Worm (Caenorhabditis elegans): Measurements from ENCODE around the gene srx-36.

ce11 chrV:7136859-7137258 is 6.0 kb upstream of the srx-36 start:
- TF ChIP-seq pros-1 (tag; optimal IDR thresholded peaks at IDR 0.05) (no peak), rnt-1 (tag; optimal IDR thresholded peaks at IDR 0.05) (no peak), hlh-6 (tag; optimal IDR thresholded peaks at IDR 0.05) (no peak), zip-5 (tag; optimal IDR thresholded peaks at IDR 0.05) (no peak), elt-2 (tag; optimal IDR thresholded peaks at IDR 0.05) (no peak)

Measured in whole organism, late embryonic.